Fruit fly (Drosophila melanogaster) whole organism, embryonic: Measurements from ENCODE around the gene Tssk.
A peak's percentile ranks its signal among the peaks of the same experiment; 100 is the strongest.

Source experiments
- Asciz ChIP-seq: fragments of 200-800 bp; sonication (Bioruptor generic); optimal IDR thresholded peaks from 2 replicates; lab custom pipeline; 2017; ENCODE audit warnings: missing biosample characterization, mild to moderate bottlenecking, missing genetic modification characterization, missing genetic modification reagents
- Atf3 ChIP-seq: fragments of 200-800 bp; sonication (Bioruptor generic); optimal IDR thresholded peaks from 3 replicates; lab custom pipeline; 2016; ENCODE audit warnings: missing biosample characterization, missing genetic modification characterization
- CG10147 ChIP-seq: fragments of 200-800 bp; sonication (Bioruptor generic); optimal IDR thresholded peaks from 2 replicates; lab custom pipeline; 2019; ENCODE audit warnings: missing biosample characterization, mild to moderate bottlenecking, missing genetic modification characterization, moderate library complexity
- CG11093 ChIP-seq: fragments of 200-800 bp; sonication (Bioruptor generic); IDR thresholded peaks from 3 replicates; pipeline ENCODE4 v1.3.6; 2022; ENCODE audit warnings: missing biosample characterization, missing genetic modification characterization
- CG11723 ChIP-seq: fragments of 200-800 bp; sonication (Bioruptor generic); optimal IDR thresholded peaks from 2 replicates; lab custom pipeline; 2017; ENCODE audit warnings: missing biosample characterization, mild to moderate bottlenecking, missing genetic modification characterization
- CG12104 ChIP-seq: fragments of 200-800 bp; sonication (Bioruptor generic); optimal IDR thresholded peaks from 3 replicates; lab custom pipeline; 2016; ENCODE audit warnings: missing biosample characterization, missing genetic modification characterization
- CG1233 ChIP-seq: fragments of 200-800 bp; sonication (Bioruptor generic); optimal IDR thresholded peaks from 4 replicates; lab custom pipeline; 2018; ENCODE audit warnings: missing biosample characterization, mild to moderate bottlenecking, missing genetic modification characterization
- CG13624 ChIP-seq: fragments of 200-800 bp; sonication (Bioruptor generic); optimal IDR thresholded peaks from 2 replicates; lab custom pipeline; 2016; ENCODE audit warnings: missing biosample characterization, missing genetic modification characterization
- CG14965 ChIP-seq: fragments of 200-800 bp; sonication (Bioruptor generic); optimal IDR thresholded peaks from 2 replicates; lab custom pipeline; 2016; ENCODE audit warnings: missing biosample characterization, missing genetic modification characterization, borderline replicate concordance
- CG17612 ChIP-seq: fragments of 200-800 bp; sonication (Bioruptor generic); IDR thresholded peaks from 2 replicates; pipeline ENCODE4 v1.3.6; 2022; ENCODE audit warnings: missing biosample characterization, missing genetic modification characterization
- CG17912 ChIP-seq: fragments of 200-800 bp; sonication (Bioruptor generic); optimal IDR thresholded peaks from 2 replicates; lab custom pipeline; 2018; ENCODE audit warnings: missing biosample characterization, mild to moderate bottlenecking, missing genetic modification characterization
- CG2120 ChIP-seq: fragments of 200-800 bp; sonication (Bioruptor generic); optimal IDR thresholded peaks from 3 replicates; lab custom pipeline; 2016; ENCODE audit warnings: missing biosample characterization, missing genetic modification characterization
- CG31441 ChIP-seq: fragments of 200-800 bp; sonication (Bioruptor generic); IDR thresholded peaks from 2 replicates; pipeline ENCODE4 v1.3.6; 2022; ENCODE audit warnings: missing biosample characterization, missing genetic modification characterization
- CG33557 ChIP-seq: fragments of 200-800 bp; sonication (Bioruptor generic); optimal IDR thresholded peaks from 2 replicates; lab custom pipeline; 2019; ENCODE audit warnings: missing biosample characterization, mild to moderate bottlenecking, missing genetic modification characterization, moderate library complexity
- CG42726 ChIP-seq: fragments of 200-800 bp; sonication (Bioruptor generic); IDR thresholded peaks from 2 replicates; pipeline ENCODE4 v1.3.6; 2022; ENCODE audit warnings: missing biosample characterization, missing genetic modification characterization; ENCODE audit not compliant: partially characterized antibody
- CG7786 ChIP-seq: fragments of 200-800 bp; sonication (Bioruptor generic); optimal IDR thresholded peaks from 2 replicates; lab custom pipeline; 2016; ENCODE audit warnings: missing biosample characterization, missing genetic modification characterization
- CG8765 ChIP-seq: fragments of 200-800 bp; sonication (Bioruptor generic); IDR thresholded peaks from 2 replicates; pipeline ENCODE4 v1.3.6; 2022; ENCODE audit warnings: missing biosample characterization, missing genetic modification characterization
- CG8944 ChIP-seq: fragments of 200-800 bp; sonication (Bioruptor generic); optimal IDR thresholded peaks from 3 replicates; lab custom pipeline; 2016; ENCODE audit warnings: missing biosample characterization, missing genetic modification characterization
- CG9876 ChIP-seq: fragments of 200-800 bp; sonication (Bioruptor generic); optimal IDR thresholded peaks from 2 replicates; lab custom pipeline; 2016; ENCODE audit warnings: missing biosample characterization, missing genetic modification characterization
- Dad ChIP-seq: fragments of 200-800 bp; sonication (Bioruptor generic); optimal IDR thresholded peaks from 3 replicates; lab custom pipeline; 2016; ENCODE audit warnings: missing biosample characterization, missing genetic modification characterization
- Dip3 ChIP-seq: fragments of 200-800 bp; sonication (Bioruptor generic); optimal IDR thresholded peaks from 3 replicates; lab custom pipeline; 2016; ENCODE audit warnings: missing biosample characterization, missing genetic modification characterization
- HLH54F ChIP-seq: fragments of 200-800 bp; sonication (Bioruptor generic); optimal IDR thresholded peaks from 3 replicates; lab custom pipeline; 2016; ENCODE audit warnings: missing biosample characterization, missing genetic modification characterization
- HLHmδ ChIP-seq: fragments of 200-800 bp; sonication (Bioruptor generic); optimal IDR thresholded peaks from 2 replicates; lab custom pipeline; 2018; ENCODE audit warnings: missing biosample characterization, mild to moderate bottlenecking, missing genetic modification characterization, moderate library complexity
- Hr51 ChIP-seq, 2 experiments: fragments of 200-800 bp; sonication (Bioruptor generic); optimal IDR thresholded peaks; 2 replicates in 1 of 2; 3 replicates in 1 of 2; lab custom pipeline; 2016 to 2018; ENCODE audit warnings: missing biosample characterization in 2 of 2, missing genetic modification characterization in 2 of 2, mild to moderate bottlenecking in 1 of 2, moderate library complexity in 1 of 2
- Myb ChIP-seq: fragments of 200-800 bp; sonication (Bioruptor generic); optimal IDR thresholded peaks from 2 replicates; lab custom pipeline; 2016; ENCODE audit warnings: missing biosample characterization, missing genetic modification characterization
- NC2α ChIP-seq: fragments of 200-800 bp; sonication (Bioruptor generic); optimal IDR thresholded peaks from 2 replicates; lab custom pipeline; 2016; ENCODE audit warnings: missing biosample characterization, missing genetic modification characterization
- NC2β ChIP-seq: fragments of 200-800 bp; sonication (Bioruptor generic); optimal IDR thresholded peaks from 2 replicates; lab custom pipeline; 2016; ENCODE audit warnings: missing biosample characterization, missing genetic modification characterization
- Rx ChIP-seq: fragments of 200-800 bp; sonication (Bioruptor generic); IDR thresholded peaks from 2 replicates; pipeline ENCODE4 v1.3.6; 2022; ENCODE audit warnings: missing biosample characterization, missing genetic modification characterization
- Side ChIP-seq: fragments of 200-800 bp; sonication (Bioruptor generic); optimal IDR thresholded peaks from 2 replicates; lab custom pipeline; 2016; ENCODE audit warnings: missing biosample characterization, missing genetic modification characterization
- Usf ChIP-seq: fragments of 200-800 bp; sonication (Bioruptor generic); optimal IDR thresholded peaks from 2 replicates; lab custom pipeline; 2017; ENCODE audit warnings: missing genotype, missing biosample characterization, missing genetic modification characterization
- abd-A ChIP-seq: fragments of 200-800 bp; sonication (Bioruptor generic); optimal IDR thresholded peaks from 3 replicates; lab custom pipeline; 2019; ENCODE audit warnings: missing biosample characterization, mild to moderate bottlenecking, missing genetic modification characterization, moderate library complexity
- ap ChIP-seq: fragments of 200-800 bp; sonication (Bioruptor generic); IDR thresholded peaks from 2 replicates; pipeline ENCODE4 v1.3.6; 2022; ENCODE audit warnings: missing biosample characterization, missing genetic modification characterization
- bbx ChIP-seq: fragments of 200-800 bp; sonication (Bioruptor generic); IDR thresholded peaks from 2 replicates; pipeline ENCODE4 v1.3.6; 2022; ENCODE audit warnings: missing biosample characterization, missing genetic modification characterization; ENCODE audit not compliant: partially characterized antibody
- cad ChIP-seq: fragments of >200 bp; optimal IDR thresholded peaks from 2 replicates; lab custom pipeline; 2017; ENCODE audit warnings: missing biosample characterization, missing genetic modification characterization
- crol ChIP-seq: fragments of 200-800 bp; sonication (Bioruptor generic); IDR thresholded peaks from 2 replicates; pipeline ENCODE4 v1.3.6; 2022; ENCODE audit warnings: missing biosample characterization, missing genetic modification characterization
- cwo ChIP-seq: fragments of 200-800 bp; sonication (Bioruptor generic); optimal IDR thresholded peaks from 3 replicates; lab custom pipeline; 2017; ENCODE audit warnings: missing biosample characterization, missing genetic modification characterization, mild to moderate bottlenecking, moderate library complexity, missing genetic modification reagents
- dati ChIP-seq: fragments of 200-800 bp; sonication (Bioruptor generic); IDR thresholded peaks from 2 replicates; pipeline ENCODE4 v1.3.6; 2022; ENCODE audit warnings: missing biosample characterization, missing genetic modification characterization
- dm ChIP-seq: fragments of 200-800 bp; sonication (Bioruptor generic); optimal IDR thresholded peaks from 3 replicates; lab custom pipeline; 2016; ENCODE audit warnings: missing biosample characterization, missing genetic modification characterization
- dmrt99B ChIP-seq: fragments of 200-800 bp; sonication (Bioruptor generic); optimal IDR thresholded peaks from 2 replicates; lab custom pipeline; 2018; ENCODE audit warnings: missing biosample characterization, mild to moderate bottlenecking, missing genetic modification characterization, moderate library complexity
- gce ChIP-seq: fragments of 200-800 bp; sonication (Bioruptor generic); IDR thresholded peaks from 3 replicates; pipeline ENCODE4 v1.3.6; 2022; ENCODE audit warnings: missing biosample characterization, missing genetic modification characterization
- her ChIP-seq: fragments of 200-800 bp; sonication (Bioruptor generic); optimal IDR thresholded peaks from 2 replicates; lab custom pipeline; 2016; ENCODE audit warnings: missing biosample characterization, missing genetic modification characterization
- ind ChIP-seq: fragments of 200-800 bp; sonication (Bioruptor generic); optimal IDR thresholded peaks from 3 replicates; lab custom pipeline; 2016; ENCODE audit warnings: missing biosample characterization, missing genetic modification characterization
- jumu ChIP-seq: fragments of 200-800 bp; sonication (Bioruptor generic); optimal IDR thresholded peaks from 3 replicates; lab custom pipeline; 2016; ENCODE audit warnings: missing biosample characterization, missing genetic modification characterization
- lilli ChIP-seq: fragments of 200-800 bp; sonication (Bioruptor generic); optimal IDR thresholded peaks from 3 replicates; lab custom pipeline; 2016; ENCODE audit warnings: missing biosample characterization, missing genetic modification characterization
- psq ChIP-seq: fragments of 200-800 bp; sonication (Bioruptor generic); optimal IDR thresholded peaks from 2 replicates; lab custom pipeline; 2017; ENCODE audit warnings: missing biosample characterization, missing genetic modification characterization
- pum ChIP-seq: fragments of 200-800 bp; sonication (Bioruptor generic); optimal IDR thresholded peaks from 2 replicates; lab custom pipeline; 2016; ENCODE audit warnings: missing biosample characterization, missing genetic modification characterization
- rib ChIP-seq: fragments of 200-800 bp; sonication (Bioruptor generic); IDR thresholded peaks from 2 replicates; pipeline ENCODE4 v1.3.6; 2022; ENCODE audit warnings: missing biosample characterization, missing genetic modification characterization
- sob ChIP-seq: fragments of 200-800 bp; sonication (Bioruptor generic); IDR thresholded peaks from 2 replicates; pipeline ENCODE4 v1.3.6; 2022; ENCODE audit warnings: missing biosample characterization, missing genetic modification characterization
- tll ChIP-seq, 2 experiments: fragments of 200-800 bp in 1 of 2; fragments of >200 bp in 1 of 2; sonication (Bioruptor generic) in 1 of 2; optimal IDR thresholded peaks; 2 replicates each; lab custom pipeline; 2017 to 2019; ENCODE audit warnings: missing biosample characterization in 2 of 2, missing genetic modification characterization in 2 of 2, mild to moderate bottlenecking in 1 of 2, moderate library complexity in 1 of 2
- wdn ChIP-seq: fragments of 200-800 bp; sonication (Bioruptor generic); IDR thresholded peaks from 2 replicates; pipeline ENCODE4 v1.3.6; 2022; ENCODE audit warnings: missing biosample characterization, missing genetic modification characterization

Tssk gene

DNA sequence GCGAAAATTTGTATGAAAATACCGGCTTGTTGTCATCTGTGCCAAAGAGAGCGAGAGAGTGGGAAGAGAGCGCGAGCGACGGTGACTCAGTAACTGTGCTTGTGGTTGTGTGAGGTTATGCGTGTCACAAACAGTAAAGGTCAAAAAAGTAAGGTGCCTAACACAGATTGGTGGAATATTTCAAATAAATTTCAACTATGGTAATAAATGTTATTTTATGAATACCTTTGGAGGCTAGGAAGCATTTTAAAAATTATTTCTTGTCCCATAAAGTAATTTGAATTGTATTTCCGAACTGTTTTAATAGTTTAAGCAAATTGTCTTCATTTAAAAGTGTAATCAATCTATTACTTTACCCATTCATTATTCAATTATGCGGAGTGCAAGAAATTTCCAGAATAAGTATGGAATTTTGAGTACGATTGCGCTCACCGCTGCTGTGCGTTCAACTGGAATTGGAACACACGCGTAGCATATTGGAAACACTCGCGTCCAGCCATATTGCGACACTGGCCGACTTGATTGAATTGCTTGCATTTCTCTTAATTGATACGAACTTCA, 24.7 kb upstream of the Tssk start (continued):
- TF ChIP-seq CG14965 (GFP tag; lab: Kevin White, UChicago) (peak; percentile 2), CG42726 (GFP tag; lab: Robert Waterston, UW) (no peak), CG31441 (peak; percentile 97), wdn (GFP tag; lab: Robert Waterston, UW) (peak; percentile 78), crol (GFP tag; lab: Robert Waterston, UW) (no peak), CG9876 (GFP tag; lab: Kevin White, UChicago) (peak; percentile 82), Dad (GFP tag; lab: Kevin White, UChicago) (peak; percentile 76), Side (GFP tag; lab: Kevin White, UChicago) (peak; percentile 92), Usf (GFP tag; lab: Kevin White, UChicago) (peak; percentile 88), CG11723 (GFP tag; lab: Kevin White, UChicago) (peak; percentile 95), ind (GFP tag; lab: Kevin White, UChicago) (peak; percentile 92), Asciz (peak; percentile 93), Dip3 (GFP tag; lab: Kevin White, UChicago) (peak; percentile 95), CG8765 (GFP tag; lab: Robert Waterston, UW) (peak; percentile 68; the same call in 1 of the 2 replicates), abd-A (peak; percentile 65), CG7786 (peak; percentile 93), CG17912 (GFP tag; lab: Kevin White, UChicago) (peak; percentile 74), cad (GFP tag; lab: Kevin White, UChicago) (no peak), pum (GFP tag; lab: Kevin White, UChicago) (peak; percentile 81), dmrt99B (peak; percentile 95), CG12104 (GFP tag; lab: Kevin White, UChicago) (peak; percentile 94), HLHmδ (GFP tag; lab: Kevin White, UChicago) (no peak), CG13624 (peak; percentile 93), ap (peak; percentile 86), Atf3 (GFP tag; lab: Kevin White, UChicago) (peak; percentile 93), CG2120 (GFP tag; lab: Kevin White, UChicago) (peak; percentile 97), NC2β (GFP tag; lab: Kevin White, UChicago) (peak; percentile 89), tll (GFP tag; optimal IDR thresholded peaks at IDR 0.05; lab: Kevin White, UChicago) (peak; percentile 1), CG11093 (GFP tag; lab: Robert Waterston, UW) (peak; percentile 93), Hr51 (GFP tag; optimal IDR thresholded peaks at IDR 0.05; lab: Kevin White, UChicago) (peak; percentile 89 to 98), CG1233 (GFP tag; lab: Kevin White, UChicago) (peak; percentile 92), dati (GFP tag; lab: Robert Waterston, UW) (peak; percentile 40; the same call in 1 of the 2 replicates), Myb (GFP tag; lab: Kevin White, UChicago) (peak; percentile 77), CG10147 (GFP tag; lab: Kevin White, UChicago) (peak; percentile 93), bbx (GFP tag; lab: Robert Waterston, UW) (no peak), CG17612 (GFP tag; lab: Robert Waterston, UW) (peak; percentile 67; the same call in 1 of the 2 replicates), psq (GFP tag; lab: Kevin White, UChicago) (peak; percentile 85), rib (GFP tag; lab: Robert Waterston, UW) (peak; percentile 73; the same call in 1 of the 2 replicates), sob (peak; percentile 92), gce (GFP tag; lab: Robert Waterston, UW) (peak; percentile 82; the same call in 2 of the 3 replicates), cwo (GFP tag; lab: Kevin White, UChicago) (peak; percentile 92), lilli (GFP tag; lab: Kevin White, UChicago) (peak; percentile 95), dm (GFP tag; lab: Kevin White, UChicago) (peak; percentile 76), jumu (peak; percentile 83), Rx (peak; percentile 84), CG33557 (GFP tag; lab: Kevin White, UChicago) (peak; percentile 89), HLH54F (GFP tag; lab: Kevin White, UChicago) (peak; percentile 94), NC2α (GFP tag; lab: Kevin White, UChicago) (peak; percentile 81), her (peak; percentile 73), CG8944 (GFP tag; lab: Kevin White, UChicago) (peak; percentile 83)
